Worm (Caenorhabditis elegans) whole organism, young adult: ENCODE data around the gene H04M03.11.

Source experiments
- F49E8.2 ChIP-seq: sonication (generic microtip); optimal IDR thresholded peaks from 3 replicates; lab custom pipeline; 2017; ENCODE audit warnings: missing genetic modification characterization, mild to moderate bottlenecking, missing compliant biosample characterization, antibody characterized with exemption, moderate library complexity; ENCODE audit not compliant: insufficient read depth
- K12H6.12 ChIP-seq: fragments of 200-800 bp; sonication (Bioruptor generic); optimal IDR thresholded peaks from 2 replicates; lab custom pipeline; 2018; ENCODE audit warnings: mild to moderate bottlenecking, missing genetic modification characterization, missing compliant biosample characterization
- die-1 ChIP-seq: sonication (generic microtip); optimal IDR thresholded peaks from 2 replicates; lab custom pipeline; 2016; ENCODE audit warnings: missing genotype, mild to moderate bottlenecking, missing genetic modification characterization, missing compliant biosample characterization
- egl-18 ChIP-seq: fragments of 200-800 bp; sonication (Bioruptor generic); IDR thresholded peaks from 2 replicates; pipeline ENCODE4 v1.3.6; 2022; ENCODE audit warnings: missing genetic modification reagents, missing genetic modification characterization, missing compliant biosample characterization
- pha-4 ChIP-seq: fragments of 150-350 bp; sonication (generic microtip); optimal IDR thresholded peaks from 2 replicates; lab custom pipeline; 2014; ENCODE audit warnings: missing biosample characterization, missing genetic modification reagents, missing genetic modification characterization
- snpc-4 ChIP-seq, 5 experiments: fragments of 150-350 bp in 1 of 5; sonication (generic microtip) in 4 of 5; optimal IDR thresholded peaks; 2 replicates each; lab custom pipeline; 2014 to 2018; ENCODE audit warnings: missing genetic modification characterization in 5 of 5, missing biosample characterization in 3 of 5, antibody characterized with exemption in 2 of 5, mild to moderate bottlenecking in 2 of 5, missing compliant biosample characterization in 2 of 5, missing genotype in 2 of 5, moderate library complexity in 2 of 5, missing genetic modification reagents in 1 of 5
- tlf-1 ChIP-seq: fragments of 200-800 bp; sonication (Bioruptor generic); optimal IDR thresholded peaks from 2 replicates; lab custom pipeline; 2018; ENCODE audit warnings: mild to moderate bottlenecking, missing genetic modification characterization, missing compliant biosample characterization
- unc-130 ChIP-seq: sonication (generic microtip); optimal IDR thresholded peaks from 2 replicates; lab custom pipeline; 2016; ENCODE audit warnings: missing genetic modification reagents, missing genetic modification characterization, missing compliant biosample characterization
- zim-3 ChIP-seq: sonication (generic microtip); optimal IDR thresholded peaks from 2 replicates; lab custom pipeline; 2017; ENCODE audit warnings: mild to moderate bottlenecking, missing genetic modification characterization, moderate library complexity, missing compliant biosample characterization
- ztf-26 ChIP-seq: sonication (generic microtip); optimal IDR thresholded peaks from 2 replicates; lab custom pipeline; 2017; ENCODE audit warnings: missing genetic modification characterization, missing compliant biosample characterization

DNA sequence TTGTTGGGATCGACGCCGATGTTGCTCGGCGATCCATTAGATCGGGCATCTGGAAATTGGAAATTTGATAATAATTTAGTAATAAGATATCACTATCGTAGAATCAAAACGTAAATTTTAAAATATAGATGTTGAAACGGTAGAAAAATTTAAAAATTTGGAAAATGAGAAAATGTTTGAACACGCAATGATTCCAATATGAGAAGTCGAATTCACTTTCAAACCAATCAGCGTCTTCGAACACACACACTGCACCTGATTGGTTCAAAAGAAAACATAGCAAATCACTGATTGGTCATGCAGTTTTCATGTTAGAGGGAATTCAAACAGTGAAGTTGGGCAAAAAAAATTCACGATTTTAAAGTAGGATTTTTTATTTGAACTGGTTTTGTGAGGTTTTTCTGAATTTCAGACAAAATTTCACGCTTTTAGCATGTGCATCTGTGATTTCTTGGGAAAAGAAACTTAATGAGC lies 18.9 kb upstream of the H04M03.11 start, which contains the start of gene H04M03.12:
- TF ChIP-seq zim-3 (tag; lab: Kevin White, UChicago): no peak
- no peak for TF ChIP-seq snpc-4 (GFP tag; optimal IDR thresholded peaks at IDR 0.05; lab: Kevin White, UChicago)
- no peak for TF ChIP-seq snpc-4 (tag; optimal IDR thresholded peaks at IDR 0.05; lab: Kevin White, UChicago)
- no peak for TF ChIP-seq unc-130
- no peak for TF ChIP-seq K12H6.12 (tag; lab: Kevin White, UChicago)
- TF ChIP-seq F49E8.2 (tag; lab: Kevin White, UChicago): no peak
- no peak for TF ChIP-seq tlf-1 (GFP tag; lab: Kevin White, UChicago)
- TF ChIP-seq die-1 (tag; lab: Kevin White, UChicago): no peak
- TF ChIP-seq ztf-26 (tag; lab: Kevin White, UChicago): no peak
- no peak for TF ChIP-seq egl-18 (GFP tag; lab: Robert Waterston, UW)
- TF ChIP-seq pha-4: no peak
